Worm (Caenorhabditis elegans): ENCODE results near the gene sra-39.

- TF ChIP-seq ceh-28 (tag; optimal IDR thresholded peaks at IDR 0.05) (no peak), elt-3 (tag; optimal IDR thresholded peaks at IDR 0.05) (no peak), ceh-82 (tag; optimal IDR thresholded peaks at IDR 0.05) (no peak), pha-4 (tag; optimal IDR thresholded peaks at IDR 0.05) (no peak), nhr-77 (tag; optimal IDR thresholded peaks at IDR 0.05) (no peak), nhr-237 (tag; optimal IDR thresholded peaks at IDR 0.05) (no peak), nfya-1 (tag; optimal IDR thresholded peaks at IDR 0.05; ENCODE audit: insufficient read depth) (no peak), elt-2 (tag; optimal IDR thresholded peaks at IDR 0.05) (no peak), aly-2 (tag; optimal IDR thresholded peaks at IDR 0.05) (no peak)
Observed at ce11 chrX:13886195-13886594, 17.0 kb downstream of the sra-39 start.

Measured in whole organism, L3 larva.